2 fruit fly cellular contexts compared by ENCODE assay signal in the genomic region with DNA sequence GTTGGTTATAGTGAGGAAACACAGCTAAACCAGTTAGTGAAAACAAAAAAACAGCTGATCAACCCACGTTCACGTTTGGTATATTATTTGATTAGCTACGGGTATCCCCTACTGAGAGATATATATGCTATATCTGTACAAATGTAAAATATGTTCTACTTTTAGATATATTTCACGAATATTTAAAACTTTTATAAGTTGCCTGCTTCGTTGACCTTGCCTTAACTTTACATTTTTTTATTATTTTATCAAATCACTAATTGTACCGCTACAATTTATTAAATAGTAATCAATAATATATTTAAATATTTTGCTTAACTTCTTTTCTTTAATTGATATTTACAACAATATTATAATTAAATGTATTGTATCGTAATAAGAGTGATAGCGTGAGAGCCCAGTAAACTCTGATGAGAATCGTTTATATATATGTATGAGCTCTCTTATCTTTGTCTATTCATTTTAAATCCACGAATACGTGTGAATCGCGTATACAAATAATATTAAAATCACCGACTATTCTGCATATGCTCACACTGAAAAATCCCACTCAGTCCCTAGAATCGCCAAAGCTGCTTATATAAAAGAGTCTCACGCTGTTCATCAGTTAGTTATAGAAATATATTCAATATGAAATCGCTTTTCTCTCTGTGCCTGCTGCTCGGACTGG.
TF ChIP-seq lines count a peak whose summit lies in the region.

A gene (plus strand): TSS at position 620 of the 670 bp plus-strand sequence.

- no peak for TF ChIP-seq CTCF in whole organism, embryonic (GFP tag; optimal IDR thresholded peaks at IDR 0.05; lab: Kevin White, UChicago)

TF ChIP-seq in whole organism, adult, 20 proteins besides CTCF, POLR2A, EP300 and RAD21:
- TF ChIP-seq CG11617 (GFP tag; optimal IDR thresholded peaks at IDR 0.05; lab: Kevin White, UChicago) (no peak), Hr96 (GFP tag; optimal IDR thresholded peaks at IDR 0.05; lab: Kevin White, UChicago) (no peak), cnc (optimal IDR thresholded peaks at IDR 0.05; lab: Kevin White, UChicago) (no peak), bab1 (GFP tag; optimal IDR thresholded peaks at IDR 0.05; lab: Kevin White, UChicago) (peak; percentile 23), ovo (GFP tag; optimal IDR thresholded peaks at IDR 0.05; lab: Kevin White, UChicago) (no peak), CG14711 (tag; optimal IDR thresholded peaks at IDR 0.05; lab: Kevin White, UChicago) (peak; percentile 29)
TF ChIP-seq in whole organism, adult: peak in this region for 2.

TF ChIP-seq in whole organism, embryonic, 481 proteins besides CTCF, POLR2A, EP300 and RAD21:
- TF ChIP-seq D19B (GFP tag; optimal IDR thresholded peaks at IDR 0.05; lab: Kevin White, UChicago): peak; percentile 22
- peak; percentile 51 for TF ChIP-seq gem (tag; optimal IDR thresholded peaks at IDR 0.05; lab: Kevin White, UChicago)
- TF ChIP-seq gsb-n (tag; optimal IDR thresholded peaks at IDR 0.05; lab: Kevin White, UChicago): peak; percentile 11
- TF ChIP-seq CG2120 (GFP tag; optimal IDR thresholded peaks at IDR 0.05; lab: Kevin White, UChicago): peak; percentile 10
- no peak for TF ChIP-seq lov (optimal IDR thresholded peaks at IDR 0.05; lab: Kevin White, UChicago)
- no peak for TF ChIP-seq lov (GFP tag; IDR thresholded peaks at IDR 0.05; lab: Robert Waterston, UW)
- no peak for TF ChIP-seq dm (GFP tag; optimal IDR thresholded peaks at IDR 0.05; lab: Kevin White, UChicago)
- no peak for TF ChIP-seq eve (GFP tag; optimal IDR thresholded peaks at IDR 0.05; lab: Kevin White, UChicago)
- TF ChIP-seq CG10274 (GFP tag; optimal IDR thresholded peaks at IDR 0.05; lab: Kevin White, UChicago): peak; percentile 78
- peak; percentile 21 for TF ChIP-seq CG3281 (GFP tag; optimal IDR thresholded peaks at IDR 0.05; lab: Kevin White, UChicago)
- no peak for TF ChIP-seq Gsc (GFP tag; IDR thresholded peaks at IDR 0.05; lab: Robert Waterston, UW)
- TF ChIP-seq BEAF-32 (GFP tag; optimal IDR thresholded peaks at IDR 0.05; lab: Kevin White, UChicago): no peak
- TF ChIP-seq ERR (GFP tag; optimal IDR thresholded peaks at IDR 0.05; lab: Kevin White, UChicago): no peak
- no peak for TF ChIP-seq CG10979 (tag; optimal IDR thresholded peaks at IDR 0.05; lab: Kevin White, UChicago)
- TF ChIP-seq CG10147 (GFP tag; optimal IDR thresholded peaks at IDR 0.05; lab: Kevin White, UChicago): peak; percentile 74
- no peak for TF ChIP-seq zfh2 (GFP tag; optimal IDR thresholded peaks at IDR 0.05; lab: Kevin White, UChicago)
- peak; percentile 32 for TF ChIP-seq Fer3 (tag; optimal IDR thresholded peaks at IDR 0.05; lab: Kevin White, UChicago)
- peak; percentile 22 for TF ChIP-seq sens (GFP tag; lab: Kevin White, UChicago)
- no peak for TF ChIP-seq crc (GFP tag; optimal IDR thresholded peaks at IDR 0.05; lab: Kevin White, UChicago)
